Worm (Caenorhabditis elegans): ENCODE measurements around the gene F40G9.14.

F40G9.14 gene

DNA sequence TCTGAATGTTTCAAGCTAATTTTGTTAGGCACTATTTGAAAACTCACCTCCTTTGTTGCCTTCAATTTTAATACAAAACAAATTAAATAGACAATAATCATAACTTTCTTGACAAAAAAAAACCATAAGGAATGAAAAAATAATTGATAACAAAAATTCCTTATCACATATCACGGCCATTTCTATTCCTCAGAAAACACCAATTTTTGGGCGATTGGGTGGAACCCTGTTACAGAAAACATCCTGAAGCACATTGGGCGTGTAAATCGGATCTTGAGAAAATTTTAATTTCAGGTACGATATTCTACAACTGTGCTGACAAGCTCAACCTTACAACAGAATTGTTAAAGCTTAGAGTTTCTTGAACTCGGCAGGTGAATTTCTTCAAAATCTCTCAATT is 12.8 kb downstream of the F40G9.14 start, which contains the start of gene F40G9.8:
Gene F40G9.8 (minus strand): TSS at position 101 of the 400 bp plus-strand sequence.
- no peak for TF ChIP-seq zip-8 (tag; optimal IDR thresholded peaks at IDR 0.05)
- no peak for TF ChIP-seq lsy-2 (tag; optimal IDR thresholded peaks at IDR 0.05)
- no peak for TF ChIP-seq ces-1 (GFP tag; optimal IDR thresholded peaks at IDR 0.05)
- TF ChIP-seq flh-1 (GFP tag; optimal IDR thresholded peaks at IDR 0.05) = no peak
- TF ChIP-seq unc-120 (tag; optimal IDR thresholded peaks at IDR 0.05; ENCODE audit: poor library complexity, severe bottlenecking) = no peak
- TF ChIP-seq snpc-4 (tag; optimal IDR thresholded peaks at IDR 0.05) = no peak
- TF ChIP-seq pha-4 (tag; optimal IDR thresholded peaks at IDR 0.05) = no peak
- no peak for TF ChIP-seq bed-3 (GFP tag; optimal IDR thresholded peaks at IDR 0.05)
- no peak for TF ChIP-seq cnd-1 (tag; optimal IDR thresholded peaks at IDR 0.05)
- TF ChIP-seq unc-39 (tag; optimal IDR thresholded peaks at IDR 0.05) = no peak
- no peak for TF ChIP-seq M03D4.4 (tag; optimal IDR thresholded peaks at IDR 0.05)

DNA sequence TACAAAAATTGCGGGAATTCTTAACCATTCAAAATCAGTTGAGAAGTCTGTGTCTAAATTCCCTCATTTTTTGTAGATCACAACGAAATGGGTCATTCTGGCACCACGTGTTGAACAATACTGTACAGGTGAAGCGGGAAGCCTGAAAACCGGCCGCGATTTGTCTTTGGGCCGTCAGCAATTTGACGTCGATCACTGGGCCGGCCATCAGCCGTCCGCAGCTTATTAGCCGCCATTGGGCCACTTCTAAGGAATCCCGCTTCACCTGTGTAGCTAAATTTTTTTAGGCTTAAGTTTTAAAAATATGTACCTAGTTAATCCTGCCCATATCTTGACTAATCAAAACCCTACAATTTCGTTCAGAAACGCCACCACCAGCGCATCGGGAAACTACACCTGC is 17.9 kb downstream of the F40G9.14 start:
- TF ChIP-seq ham-2 (GFP tag; optimal IDR thresholded peaks at IDR 0.05) = peak; percentile 4
- TF ChIP-seq nhr-76 (tag; optimal IDR thresholded peaks at IDR 0.05) = no peak

DNA sequence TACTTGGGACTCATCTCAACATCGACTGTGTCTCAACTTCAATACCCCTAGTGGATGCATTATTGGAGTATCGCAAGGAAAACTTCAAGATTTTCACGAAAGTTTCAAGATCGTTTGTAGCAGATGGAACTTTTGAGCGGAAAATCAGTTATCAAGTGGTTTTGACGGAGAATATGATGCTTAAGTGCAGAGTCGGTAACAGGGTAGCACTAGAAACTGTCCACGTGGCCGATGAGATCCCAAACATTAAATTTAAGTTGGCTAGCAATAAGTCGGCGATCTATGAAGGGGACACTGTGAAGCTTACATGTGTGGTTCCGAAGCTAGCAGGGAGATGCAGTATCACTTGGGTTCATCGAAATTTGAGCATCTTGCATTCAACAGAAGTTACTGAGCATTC is 18.5 kb downstream of the F40G9.14 start:
- TF ChIP-seq unc-39 (tag; optimal IDR thresholded peaks at IDR 0.05) (no peak), M03D4.4 (tag; optimal IDR thresholded peaks at IDR 0.05) (no peak), nhr-2 (tag; optimal IDR thresholded peaks at IDR 0.05) (no peak), cnd-1 (tag; optimal IDR thresholded peaks at IDR 0.05) (no peak), bed-3 (GFP tag; optimal IDR thresholded peaks at IDR 0.05) (no peak), nhr-12 (tag; optimal IDR thresholded peaks at IDR 0.05) (no peak), unc-120 (tag; optimal IDR thresholded peaks at IDR 0.05; ENCODE audit: poor library complexity, severe bottlenecking) (no peak), mep-1 (tag; optimal IDR thresholded peaks at IDR 0.05) (no peak), ztf-11 (tag; optimal IDR thresholded peaks at IDR 0.05) (no peak), sem-2 (GFP tag; optimal IDR thresholded peaks at IDR 0.05) (no peak), ceh-83 (GFP tag; optimal IDR thresholded peaks at IDR 0.05) (no peak), ceh-43 (GFP tag; optimal IDR thresholded peaks at IDR 0.05) (no peak), nhr-28 (tag; optimal IDR thresholded peaks at IDR 0.05) (no peak), zip-8 (tag; optimal IDR thresholded peaks at IDR 0.05) (no peak), pha-4 (tag; optimal IDR thresholded peaks at IDR 0.05) (no peak)

DNA sequence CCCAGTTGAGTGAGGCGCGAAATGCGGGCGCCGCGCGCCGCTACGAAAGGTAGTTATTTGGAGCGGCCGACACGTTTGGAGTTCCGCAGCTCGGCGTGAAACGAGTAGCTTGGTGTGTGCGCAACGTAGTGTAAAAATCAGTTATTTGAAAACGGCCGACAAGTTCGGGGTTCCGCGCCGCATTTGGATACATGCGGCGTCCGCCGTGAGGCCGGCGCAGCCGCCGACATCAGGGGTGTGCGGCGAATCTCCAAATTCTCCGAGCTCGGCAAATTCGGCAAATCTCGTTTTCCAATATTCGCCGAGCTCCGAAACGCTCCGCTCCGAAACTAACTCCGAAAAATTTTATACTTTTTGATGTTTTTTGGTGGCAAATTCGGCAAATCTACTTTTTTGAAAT is 19.6 kb downstream of the F40G9.14 start:
- TF ChIP-seq flh-1 (GFP tag; optimal IDR thresholded peaks at IDR 0.05) (no peak), bed-3 (GFP tag; optimal IDR thresholded peaks at IDR 0.05) (no peak), elt-1 (tag; optimal IDR thresholded peaks at IDR 0.05; ENCODE audit: borderline replicate concordance, insufficient read depth) (no peak)

DNA sequence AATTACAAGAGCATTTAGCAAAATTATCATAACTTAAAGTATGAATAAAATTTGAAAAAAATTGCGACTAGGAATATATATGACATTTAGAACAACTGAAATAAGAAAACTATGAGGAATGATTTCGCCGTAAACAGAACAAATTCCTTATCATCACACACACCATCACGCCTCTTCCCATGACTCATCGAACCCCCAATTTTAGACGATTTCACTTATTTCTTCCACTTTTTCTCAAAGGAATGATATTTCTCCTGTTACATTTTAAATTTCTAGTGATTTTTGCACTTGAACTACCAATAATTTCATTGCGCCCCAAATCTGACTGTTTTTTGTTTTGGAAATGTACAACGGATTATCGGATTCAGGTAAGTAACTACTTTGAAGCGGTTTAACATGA is 21.0 kb downstream of the F40G9.14 start, which contains the start of the genes zig-13 and ver-1:
Gene zig-13 (minus strand): TSS at position 101 of the 400 bp plus-strand sequence.
Gene ver-1 (plus strand): TSS at position 180 of the 400 bp plus-strand sequence.
- TF ChIP-seq cnd-1 (tag; optimal IDR thresholded peaks at IDR 0.05) = no peak
- TF ChIP-seq zip-8 (tag; optimal IDR thresholded peaks at IDR 0.05) = no peak
- no peak for TF ChIP-seq ces-1 (GFP tag; optimal IDR thresholded peaks at IDR 0.05)
- no peak for TF ChIP-seq elt-3 (tag; optimal IDR thresholded peaks at IDR 0.05)
- TF ChIP-seq M03D4.4 (tag; optimal IDR thresholded peaks at IDR 0.05) = no peak
- no peak for TF ChIP-seq sptf-1 (tag; optimal IDR thresholded peaks at IDR 0.05)
- no peak for TF ChIP-seq mab-5 (tag; optimal IDR thresholded peaks at IDR 0.05)

DNA sequence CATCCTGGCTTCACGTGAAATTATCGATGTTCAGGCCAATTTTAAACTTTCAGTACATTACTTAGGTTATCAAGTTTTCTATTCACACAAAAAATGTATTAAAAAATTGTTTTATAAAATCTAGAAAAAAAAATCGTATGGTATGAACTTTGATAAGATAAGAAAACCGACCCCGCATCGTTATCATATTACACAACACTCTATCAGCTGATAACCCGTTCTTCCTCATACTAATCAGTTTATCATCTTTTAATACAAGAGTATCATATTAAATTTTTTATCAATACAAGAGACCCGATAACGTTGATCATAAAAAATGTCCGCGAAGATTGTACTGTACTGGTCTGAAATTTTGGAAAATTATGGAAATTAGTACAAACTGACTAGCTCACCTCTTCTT is 23.4 kb downstream of the F40G9.14 start:
- TF ChIP-seq tbx-8 (GFP tag; optimal IDR thresholded peaks at IDR 0.05) (no peak), elt-3 (tag; optimal IDR thresholded peaks at IDR 0.05) (peak; percentile 70)

DNA sequence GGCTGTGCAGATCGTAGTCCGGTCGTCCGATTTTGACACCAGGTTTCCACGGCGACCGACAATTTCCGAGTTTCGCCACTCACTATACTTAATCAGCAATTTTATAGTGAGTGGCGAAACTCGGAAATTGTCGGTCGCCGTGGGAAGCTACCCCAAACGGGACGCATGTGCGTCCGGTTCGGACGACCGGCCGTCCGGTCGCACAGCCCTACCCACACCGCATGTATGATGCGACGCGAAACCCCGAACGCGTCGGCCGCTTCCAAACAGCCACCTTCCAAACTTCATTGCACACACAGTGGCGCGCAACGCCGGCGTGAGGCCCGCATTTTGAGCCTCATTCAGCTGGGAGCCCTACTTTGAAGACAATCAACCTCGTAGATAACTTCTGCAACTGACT is 26.5 kb downstream of the F40G9.14 start:
- no peak for TF ChIP-seq nhr-28 (tag; optimal IDR thresholded peaks at IDR 0.05)

DNA sequence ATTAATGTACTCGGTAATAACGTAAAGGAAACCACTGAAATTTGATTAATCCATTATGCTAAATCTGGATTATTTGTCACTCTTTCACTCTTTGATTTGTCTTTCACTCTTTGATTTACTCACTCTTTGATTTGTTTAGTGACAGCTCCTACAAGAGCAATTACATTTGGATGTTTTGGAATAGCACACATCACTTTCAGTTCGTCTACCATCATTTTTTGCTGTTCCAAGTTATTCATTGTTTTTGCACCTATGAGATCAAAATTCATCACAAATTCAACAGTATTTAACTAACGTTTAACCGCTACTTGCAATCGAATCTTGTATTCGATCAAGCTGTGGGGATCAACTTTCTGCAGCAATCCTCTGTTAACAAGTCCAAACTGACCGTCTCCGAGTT is 28.5 kb downstream of the F40G9.14 start:
- no peak for TF ChIP-seq flh-1 (GFP tag; optimal IDR thresholded peaks at IDR 0.05)
